Worm (Caenorhabditis elegans) whole organism, L3 larva: Measurements from ENCODE around the gene Y76A2B.4.

Source experiments
- R02D3.7 ChIP-seq: fragments of 150-350 bp; optimal IDR thresholded peaks from 2 replicates; lab custom pipeline; 2014; ENCODE audit warnings: missing biosample characterization, missing genetic modification characterization
- ceh-9 ChIP-seq: sonication (generic microtip); optimal IDR thresholded peaks from 2 replicates; lab custom pipeline; 2018; ENCODE audit warnings: missing biosample characterization, missing genetic modification characterization
- lin-39 ChIP-seq: fragments of 150-350 bp; optimal IDR thresholded peaks from 2 replicates; lab custom pipeline; 2018; ENCODE audit warnings: missing biosample characterization, missing genetic modification reagents, missing genetic modification characterization
- nhr-11 ChIP-seq: fragments of 150-350 bp; optimal IDR thresholded peaks from 2 replicates; lab custom pipeline; 2014; ENCODE audit warnings: missing biosample characterization, missing genetic modification characterization
- pqm-1 ChIP-seq: fragments of 150-350 bp; optimal IDR thresholded peaks from 2 replicates; lab custom pipeline; 2017; ENCODE audit warnings: missing biosample characterization, missing genetic modification characterization, inconsistent platforms
- zag-1 ChIP-seq: fragments of 150-350 bp; optimal IDR thresholded peaks from 2 replicates; lab custom pipeline; 2014; ENCODE audit warnings: missing biosample characterization, missing genetic modification characterization

- no peak for TF ChIP-seq R02D3.7 (tag; lab: Kevin White, UChicago)
- no peak for TF ChIP-seq pqm-1
- no peak for TF ChIP-seq nhr-11 (tag; lab: Kevin White, UChicago)
- TF ChIP-seq zag-1 (tag; lab: Kevin White, UChicago) = no peak
- no peak for TF ChIP-seq ceh-9 (tag; lab: Kevin White, UChicago)
- TF ChIP-seq lin-39 (tag; lab: Kevin White, UChicago) = no peak
Observed at ce11 chrIII:13534704-13535103, 11.9 kb downstream of the Y76A2B.4 start.
